Worm (Caenorhabditis elegans) whole organism, L4 larva: ENCODE results near the gene C35A5.8.

ENCODE experiments used
- F26F4.8 ChIP-seq: fragments of 200-800 bp; sonication (Bioruptor generic); conservative IDR thresholded peaks from 2 replicates; pipeline ENCODE4 v1.3.6; 2022; ENCODE audit warnings: missing genetic modification characterization, missing compliant biosample characterization
- F44E2.7 ChIP-seq: fragments of 200-800 bp; sonication (Bioruptor generic); IDR thresholded peaks from 2 replicates; pipeline ENCODE4 v2.1.2; 2022; ENCODE audit warnings: missing genetic modification characterization, missing compliant biosample characterization
- F49E8.2 ChIP-seq: sonication (generic microtip); optimal IDR thresholded peaks from 2 replicates; lab custom pipeline; 2016; ENCODE audit warnings: missing compliant biosample characterization, mild to moderate bottlenecking, missing genetic modification characterization, borderline replicate concordance
- T20F7.1 ChIP-seq: fragments of 200-800 bp; sonication (Bioruptor generic); optimal IDR thresholded peaks from 2 replicates; lab custom pipeline; 2018; ENCODE audit warnings: mild to moderate bottlenecking, missing genetic modification characterization, missing compliant biosample characterization
- T26A8.4 ChIP-seq: fragments of 200-800 bp; sonication (Bioruptor generic); IDR thresholded peaks from 2 replicates; pipeline ENCODE4 v1.3.6; 2022; ENCODE audit warnings: missing genetic modification characterization, missing compliant biosample characterization
- Y5F2A.4 ChIP-seq: fragments of 200-800 bp; sonication (Bioruptor generic); optimal IDR thresholded peaks from 2 replicates; lab custom pipeline; 2018; ENCODE audit warnings: mild to moderate bottlenecking, missing genetic modification characterization, missing compliant biosample characterization
- ZK337.2 ChIP-seq: fragments of 200-800 bp; sonication (Bioruptor generic); IDR thresholded peaks from 2 replicates; pipeline ENCODE4 v1.3.6; 2022; ENCODE audit warnings: missing genetic modification reagents, missing genetic modification characterization, missing compliant biosample characterization
- ZK546.5 ChIP-seq, 2 experiments: sonication (generic microtip); optimal IDR thresholded peaks; 2 replicates each; lab custom pipeline; 2017; ENCODE audit warnings: missing biosample characterization in 2 of 2, missing genetic modification characterization in 2 of 2
- aha-1 ChIP-seq: fragments of 150-350 bp; peaks from one replicate; lab custom pipeline; 2014; ENCODE audit warnings: missing biosample characterization, missing genetic modification characterization
- aly-2 ChIP-seq: sonication (generic microtip); optimal IDR thresholded peaks from 2 replicates; lab custom pipeline; 2018; ENCODE audit warnings: missing biosample characterization, missing genetic modification characterization
- ama-1 ChIP-seq: fragments of 150-350 bp; optimal IDR thresholded peaks from 2 replicates; lab custom pipeline; 2014; ENCODE audit warnings: inconsistent platforms, mixed read lengths
- arid-1 ChIP-seq: fragments of 200-800 bp; sonication (Bioruptor generic); conservative IDR thresholded peaks from 2 replicates; pipeline ENCODE4 v1.3.6; 2022; ENCODE audit warnings: missing genetic modification reagents, missing genetic modification characterization, missing compliant biosample characterization
- attf-4 ChIP-seq: sonication (generic microtip); optimal IDR thresholded peaks from 3 replicates; lab custom pipeline; 2017; ENCODE audit warnings: missing biosample characterization, missing genetic modification characterization
- ceh-20 ChIP-seq: fragments of 200-800 bp; sonication (Bioruptor generic); IDR thresholded peaks from 2 replicates; pipeline ENCODE4 v1.3.6; 2022; ENCODE audit warnings: missing genetic modification reagents, missing genetic modification characterization, missing compliant biosample characterization
- ceh-62 ChIP-seq: sonication (generic microtip); optimal IDR thresholded peaks from 2 replicates; lab custom pipeline; 2017; ENCODE audit warnings: missing biosample characterization, missing genetic modification characterization
- ceh-82 ChIP-seq: sonication (generic microtip); optimal IDR thresholded peaks from 2 replicates; lab custom pipeline; 2017; ENCODE audit warnings: missing biosample characterization, missing genetic modification characterization
- ces-1 ChIP-seq: fragments of 150-350 bp; sonication (generic microtip); optimal IDR thresholded peaks from 4 replicates; lab custom pipeline; 2014; ENCODE audit warnings: missing biosample characterization, missing genetic modification reagents, missing genetic modification characterization
- ctbp-1 ChIP-seq: fragments of 200-800 bp; sonication (Bioruptor generic); IDR thresholded peaks from 2 replicates; pipeline ENCODE4 v1.3.6; 2022; ENCODE audit warnings: missing genetic modification reagents, missing genetic modification characterization, missing compliant biosample characterization
- daf-16 ChIP-seq, 3 experiments: sonication (generic microtip); optimal IDR thresholded peaks; 2 replicates each; lab custom pipeline; 2016 to 2017; ENCODE audit warnings: missing genetic modification characterization in 3 of 3, missing genetic modification reagents in 3 of 3, mild to moderate bottlenecking in 2 of 3, missing compliant biosample characterization in 2 of 3, missing biosample characterization in 1 of 3, moderate library complexity in 1 of 3
- daf-19 ChIP-seq: fragments of 200-800 bp; sonication (Bioruptor generic); conservative IDR thresholded peaks from 2 replicates; pipeline ENCODE4 v1.3.6; 2022; ENCODE audit warnings: missing genetic modification characterization, missing compliant biosample characterization
- dmd-9 ChIP-seq: fragments of 200-800 bp; sonication (Bioruptor generic); IDR thresholded peaks from 2 replicates; pipeline ENCODE4 v1.3.6; 2022; ENCODE audit warnings: missing genetic modification reagents, missing genetic modification characterization, missing compliant biosample characterization
- dpl-1 ChIP-seq: fragments of 150-350 bp; optimal IDR thresholded peaks from 2 replicates; lab custom pipeline; 2014; ENCODE audit warnings: missing biosample characterization, missing genetic modification reagents, missing genetic modification characterization
- dve-1 ChIP-seq: sonication (generic microtip); optimal IDR thresholded peaks from 2 replicates; lab custom pipeline; 2017; ENCODE audit warnings: antibody characterized with exemption, mild to moderate bottlenecking, missing genetic modification characterization, missing compliant biosample characterization; ENCODE audit not compliant: insufficient read depth
- egl-27 ChIP-seq: sonication (generic microtip); optimal IDR thresholded peaks from 3 replicates; lab custom pipeline; 2017; ENCODE audit warnings: missing biosample characterization, missing genetic modification reagents, missing genetic modification characterization
- lim-7 ChIP-seq: fragments of 200-800 bp; sonication (Bioruptor generic); IDR thresholded peaks from 2 replicates; pipeline ENCODE4 v1.3.6; 2022; ENCODE audit warnings: missing genetic modification characterization, missing compliant biosample characterization
- lin-13 ChIP-seq: fragments of 150-350 bp; optimal IDR thresholded peaks from 2 replicates; lab custom pipeline; 2014; ENCODE audit warnings: missing biosample characterization, missing genetic modification reagents, missing genetic modification characterization
- lin-15B ChIP-seq: fragments of 150-350 bp; sonication (generic microtip); optimal IDR thresholded peaks from 3 replicates; lab custom pipeline; 2014; ENCODE audit warnings: missing biosample characterization, missing genetic modification characterization
- lin-39 ChIP-seq: fragments of 150-350 bp; optimal IDR thresholded peaks from 2 replicates; lab custom pipeline; 2014; ENCODE audit warnings: missing biosample characterization, missing genetic modification reagents, missing genetic modification characterization
- lir-3 ChIP-seq: sonication (generic microtip); optimal IDR thresholded peaks from 2 replicates; lab custom pipeline; 2016; ENCODE audit warnings: mild to moderate bottlenecking, missing genetic modification characterization, missing compliant biosample characterization
- madf-5 ChIP-seq, 2 experiments: fragments of 200-800 bp; sonication (Bioruptor generic); IDR thresholded peaks; 2 replicates each; pipeline ENCODE4 v1.3.6; 2022; ENCODE audit warnings: missing compliant biosample characterization in 2 of 2, missing genetic modification characterization in 2 of 2
- madf-9 ChIP-seq: fragments of 200-800 bp; sonication (Bioruptor generic); conservative IDR thresholded peaks from 2 replicates; pipeline ENCODE4 v1.3.6; 2022; ENCODE audit warnings: missing genetic modification reagents, missing genetic modification characterization, missing compliant biosample characterization
- mes-2 ChIP-seq: sonication (generic microtip); optimal IDR thresholded peaks from 2 replicates; lab custom pipeline; 2016; ENCODE audit warnings: missing genotype, mild to moderate bottlenecking, missing genetic modification characterization, missing compliant biosample characterization; ENCODE audit not compliant: poor library complexity, severe bottlenecking
- nhr-111 ChIP-seq: fragments of 200-800 bp; sonication (Bioruptor generic); optimal IDR thresholded peaks from 2 replicates; lab custom pipeline; 2018; ENCODE audit warnings: mild to moderate bottlenecking, missing genetic modification characterization, missing compliant biosample characterization
- nhr-237 ChIP-seq: sonication (generic microtip); optimal IDR thresholded peaks from 2 replicates; lab custom pipeline; 2017; ENCODE audit warnings: missing biosample characterization, missing genetic modification characterization
- nhr-48 ChIP-seq: sonication (generic microtip); optimal IDR thresholded peaks from 2 replicates; lab custom pipeline; 2016; ENCODE audit warnings: mild to moderate bottlenecking, missing genetic modification characterization, missing compliant biosample characterization
- nhr-76 ChIP-seq: fragments of 150-350 bp; optimal IDR thresholded peaks from 2 replicates; lab custom pipeline; 2014; ENCODE audit warnings: missing biosample characterization, missing genetic modification characterization
- rbr-2 ChIP-seq: sonication (generic microtip); optimal IDR thresholded peaks from 2 replicates; lab custom pipeline; 2016; ENCODE audit warnings: missing genotype, missing genetic modification characterization, missing compliant biosample characterization
- set-16 ChIP-seq: fragments of 200-800 bp; sonication (Bioruptor generic); IDR thresholded peaks from 2 replicates; pipeline ENCODE4 v1.3.6; 2022; ENCODE audit warnings: missing genetic modification reagents, missing genetic modification characterization, missing compliant biosample characterization
- snpc-1.2 ChIP-seq: fragments of 200-800 bp; sonication (Bioruptor generic); IDR thresholded peaks from 2 replicates; pipeline ENCODE4 v1.3.6; 2022; ENCODE audit warnings: missing genetic modification reagents, missing genetic modification characterization, missing compliant biosample characterization
- snpc-4 ChIP-seq: fragments of 150-350 bp; optimal IDR thresholded peaks from 2 replicates; lab custom pipeline; 2014; ENCODE audit warnings: missing biosample characterization, missing genetic modification characterization
- tra-1 ChIP-seq: fragments of 200-800 bp; sonication (Bioruptor generic); IDR thresholded peaks from 2 replicates; pipeline ENCODE4 v1.3.6; 2022; ENCODE audit warnings: missing genetic modification reagents, missing genetic modification characterization, missing compliant biosample characterization
- unc-39 ChIP-seq: sonication (generic microtip); optimal IDR thresholded peaks from 2 replicates; lab custom pipeline; 2017; ENCODE audit warnings: missing biosample characterization, missing genetic modification characterization
- unc-62 ChIP-seq, 3 experiments: fragments of 150-350 bp in 1 of 3; sonication (generic microtip); optimal IDR thresholded peaks in 2 of 3; peaks in 1 of 3; 1 replicate in 1 of 3; 2 replicates in 2 of 3; lab custom pipeline; 2014 to 2017; ENCODE audit warnings: missing biosample characterization in 3 of 3, missing genetic modification characterization in 3 of 3, missing genetic modification reagents in 3 of 3, missing genotype in 1 of 3
- zip-11 ChIP-seq: fragments of 200-800 bp; sonication (Bioruptor generic); IDR thresholded peaks from 2 replicates; pipeline ENCODE4 v1.3.6; 2022; ENCODE audit warnings: missing genetic modification characterization, missing compliant biosample characterization
- ztf-11 ChIP-seq: fragments of 150-350 bp; optimal IDR thresholded peaks from 2 replicates; lab custom pipeline; 2014; ENCODE audit warnings: missing biosample characterization, missing genetic modification characterization

The C35A5.8 gene

ce11 chrV:10525902-10526301, at the start of gene C35A5.8, which contains the start of gene hda-11 (continued):
- no peak for TF ChIP-seq daf-16 (GFP tag; optimal IDR thresholded peaks at IDR 0.05; lab: Kevin White, UChicago)
- TF ChIP-seq daf-16 (tag; optimal IDR thresholded peaks at IDR 0.05; lab: Kevin White, UChicago) = no peak
- TF ChIP-seq madf-9 = peak; percentile 78
- TF ChIP-seq ama-1 (lab: Kevin White, UChicago) = no peak
- no peak for TF ChIP-seq arid-1
- no peak for TF ChIP-seq Y5F2A.4 (GFP tag; lab: Kevin White, UChicago)
- no peak for TF ChIP-seq ceh-62 (tag; lab: Kevin White, UChicago)
- TF ChIP-seq mes-2 (tag; lab: Kevin White, UChicago) = peak; percentile 98
- TF ChIP-seq aha-1 = peak; percentile 42
- peak; percentile 89; the same call in 1 of the 2 replicates for TF ChIP-seq dmd-9 (GFP tag; lab: Robert Waterston, UW)
- TF ChIP-seq tra-1 (GFP tag; lab: Robert Waterston, UW) = 0 out of 2 replicates have a peak, but pooled peaks have one; percentile 50
- TF ChIP-seq egl-27 (tag; lab: Kevin White, UChicago) = no peak
- TF ChIP-seq dve-1 (tag; lab: Kevin White, UChicago) = no peak
- no peak; the same call in 1 of the 2 replicates for TF ChIP-seq T26A8.4 (GFP tag; lab: Robert Waterston, UW)
- TF ChIP-seq attf-4 (tag; lab: Kevin White, UChicago) = no peak
- no peak for TF ChIP-seq nhr-111 (GFP tag; lab: Kevin White, UChicago)
- peak; percentile 89 for TF ChIP-seq ZK337.2 (GFP tag; lab: Robert Waterston, UW)
- no peak for TF ChIP-seq lin-13
- peak; percentile 48 for TF ChIP-seq rbr-2
- no peak for TF ChIP-seq snpc-1.2 (GFP tag; lab: Robert Waterston, UW)
- no peak for TF ChIP-seq lir-3 (tag; lab: Kevin White, UChicago)
- TF ChIP-seq nhr-237 (tag; lab: Kevin White, UChicago) = no peak
- TF ChIP-seq F44E2.7 (GFP tag; lab: Robert Waterston, UW) = no peak
- no peak for TF ChIP-seq ctbp-1 (GFP tag; lab: Robert Waterston, UW)
- no peak for TF ChIP-seq ceh-20
- peak; percentile 73 for TF ChIP-seq dpl-1 (GFP tag; lab: Kevin White, UChicago)
- peak; percentile 31 for TF ChIP-seq nhr-48 (tag; lab: Kevin White, UChicago)
- no peak for TF ChIP-seq nhr-76
- no peak for TF ChIP-seq ztf-11 (tag; lab: Kevin White, UChicago)
- no peak for TF ChIP-seq lim-7
- no peak for TF ChIP-seq snpc-4 (tag; lab: Kevin White, UChicago)
- no peak for TF ChIP-seq daf-19 (GFP tag; lab: Robert Waterston, UW)
- TF ChIP-seq F49E8.2 (tag; lab: Kevin White, UChicago) = no peak
- TF ChIP-seq unc-39 (tag; lab: Kevin White, UChicago) = no peak

ce11 chrV:10574197-10574596, 48.5 kb upstream of the C35A5.8 start:
- TF ChIP-seq unc-62 (GFP tag; optimal IDR thresholded peaks at IDR 0.05 in 1 of 2; lab: Kevin White, UChicago) (peak in 1 of 2 experiments; percentile 91), unc-62 (tag; optimal IDR thresholded peaks at IDR 0.05; lab: Kevin White, UChicago) (no peak), aha-1 (peak; percentile 32), snpc-4 (tag; lab: Kevin White, UChicago) (no peak)
- TF ChIP-seq, all 104 proteins: peak for 2

- TF ChIP-seq Y5F2A.4 (GFP tag; lab: Kevin White, UChicago) = no peak
- TF ChIP-seq ZK546.5 (tag; optimal IDR thresholded peaks at IDR 0.05; lab: Kevin White, UChicago) = no peak
- no peak for TF ChIP-seq lin-39 (tag; lab: Kevin White, UChicago)
- TF ChIP-seq ces-1 (GFP tag; lab: Kevin White, UChicago) = no peak
- TF ChIP-seq attf-4 (tag; lab: Kevin White, UChicago) = no peak
- no peak for TF ChIP-seq madf-9
- no peak for TF ChIP-seq set-16 (GFP tag; lab: Robert Waterston, UW)
- TF ChIP-seq dmd-9 (GFP tag; lab: Robert Waterston, UW) = no peak
- TF ChIP-seq aly-2 (tag; lab: Kevin White, UChicago) = no peak
- TF ChIP-seq ceh-82 (tag; lab: Kevin White, UChicago) = no peak
- TF ChIP-seq unc-39 (tag; lab: Kevin White, UChicago) = no peak
- no peak for TF ChIP-seq zip-11 (GFP tag; lab: Robert Waterston, UW)
- TF ChIP-seq lin-15B (tag; lab: Kevin White, UChicago) = no peak
- no peak for TF ChIP-seq T20F7.1 (GFP tag; lab: Kevin White, UChicago)
- no peak for TF ChIP-seq F26F4.8 (GFP tag; lab: Robert Waterston, UW)
- TF ChIP-seq madf-5 (GFP tag; IDR thresholded peaks at IDR 0.05; lab: Robert Waterston, UW) = no peak
Observed at ce11 chrV:10572614-10573013, 46.9 kb upstream of the C35A5.8 start, which contains the start of gene del-6. TSS of gene del-6 (plus strand) at chrV:10572914.
